Worm (Caenorhabditis elegans) whole organism, midembryonic: ENCODE data around the gene F44D12.10.

Source experiments
- T22C8.4 ChIP-seq: fragments of 200-800 bp; sonication (Bioruptor generic); IDR thresholded peaks from 2 replicates; pipeline ENCODE4 v1.3.6; 2022; ENCODE audit warnings: missing genetic modification characterization, missing compliant biosample characterization
- ref-1 ChIP-seq: fragments of 200-800 bp; sonication (Bioruptor generic); conservative IDR thresholded peaks from 2 replicates; pipeline ENCODE4 v1.3.6; 2022; ENCODE audit warnings: missing genetic modification reagents, missing genetic modification characterization, missing compliant biosample characterization
- tab-1 ChIP-seq: fragments of 200-800 bp; sonication (Bioruptor generic); IDR thresholded peaks from 2 replicates; pipeline ENCODE4 v1.3.6; 2022; ENCODE audit warnings: missing genetic modification characterization, missing compliant biosample characterization
- ztf-23 ChIP-seq: fragments of 200-800 bp; sonication (Bioruptor generic); IDR thresholded peaks from 2 replicates; pipeline ENCODE4 v1.3.6; 2022; ENCODE audit warnings: missing genetic modification reagents, missing genetic modification characterization, missing compliant biosample characterization

- no peak for TF ChIP-seq tab-1 (GFP tag; lab: Robert Waterston, UW)
- TF ChIP-seq ztf-23 (GFP tag; lab: Robert Waterston, UW): no peak
- no peak for TF ChIP-seq T22C8.4 (GFP tag; lab: Robert Waterston, UW)
- no peak for TF ChIP-seq ref-1
Measured at ce11 chrIV:10003372-10003771, 33.5 kb downstream of the F44D12.10 start, which contains the start of the genes C47E12.2 and sars-1.
